Fruit fly (Drosophila melanogaster): ENCODE results near the gene CYLD.

Gene CYLD

DNA sequence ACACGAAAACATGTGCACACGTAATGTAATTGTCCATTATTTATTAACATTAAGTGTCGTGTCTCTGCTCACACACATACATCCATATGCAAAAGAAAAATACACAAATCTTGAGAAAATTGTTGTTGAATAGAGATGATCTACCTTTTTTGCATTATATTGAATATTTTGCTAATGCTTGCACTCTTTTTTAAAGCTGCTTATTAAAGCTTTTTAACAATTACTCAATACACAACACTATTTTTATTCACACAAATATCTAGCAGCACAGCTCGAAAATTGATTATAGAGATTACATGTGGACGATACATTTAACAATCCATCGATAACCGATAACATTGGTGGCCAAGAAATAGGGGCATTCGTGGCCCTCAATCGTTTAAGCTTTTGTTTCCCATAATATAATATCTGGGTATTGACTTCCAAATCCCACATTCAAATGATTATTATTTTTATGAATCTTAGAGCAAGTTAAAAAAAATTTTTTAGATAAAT lies 7.5 kb downstream of the CYLD start, which contains the start of gene Ufd4 (continued):
- TF ChIP-seq CG10979 (tag; optimal IDR thresholded peaks at IDR 0.05) (peak; percentile 64), peb (GFP tag; IDR thresholded peaks at IDR 0.05) (no peak), trem (tag; optimal IDR thresholded peaks at IDR 0.05) (peak; percentile 66), Aef1 (GFP tag; IDR thresholded peaks at IDR 0.05) (peak; percentile 47; the same call in 1 of the 3 replicates), slou (GFP tag; optimal IDR thresholded peaks at IDR 0.05) (no peak), Bteb2 (GFP tag; optimal IDR thresholded peaks at IDR 0.05) (peak; percentile 64), CG12769 (tag; optimal IDR thresholded peaks at IDR 0.05) (no peak), Hsf (GFP tag; optimal IDR thresholded peaks at IDR 0.05) (no peak), CG1792 (GFP tag; optimal IDR thresholded peaks at IDR 0.05) (peak; percentile 20), Xbp1 (GFP tag; optimal IDR thresholded peaks at IDR 0.05) (peak; percentile 76), H2.0 (GFP tag; IDR thresholded peaks at IDR 0.05) (peak; percentile 32; the same call in 1 of the 2 replicates), emc (GFP tag; optimal IDR thresholded peaks at IDR 0.05) (peak; percentile 5), chif (GFP tag; optimal IDR thresholded peaks at IDR 0.05) (peak; percentile 16 to 49), stwl (tag; optimal IDR thresholded peaks at IDR 0.05) (peak; percentile 75), CG7987 (GFP tag; optimal IDR thresholded peaks at IDR 0.05) (peak; percentile 43), dan (GFP tag; IDR thresholded peaks at IDR 0.05) (no peak), CG13775 (GFP tag; optimal IDR thresholded peaks at IDR 0.05) (peak; percentile 34), CG8281 (tag; optimal IDR thresholded peaks at IDR 0.05) (no peak), CG9797 (GFP tag; optimal IDR thresholded peaks at IDR 0.05) (no peak), CG12155 (GFP tag; optimal IDR thresholded peaks at IDR 0.05) (peak; percentile 57), D19A (tag; optimal IDR thresholded peaks at IDR 0.05) (no peak), CG1603 (tag; optimal IDR thresholded peaks at IDR 0.05) (no peak), zf30C (GFP tag; optimal IDR thresholded peaks at IDR 0.05) (no peak), danr (GFP tag; IDR thresholded peaks at IDR 0.05) (no peak), sim (GFP tag; IDR thresholded peaks at IDR 0.05) (peak; percentile 54; the same call in 1 of the 2 replicates), CG2116 (GFP tag; optimal IDR thresholded peaks at IDR 0.05) (peak; percentile 43), ab (GFP tag; optimal IDR thresholded peaks at IDR 0.05) (no peak), tll (GFP tag; optimal IDR thresholded peaks at IDR 0.05) (no peak), Atf3 (GFP tag; optimal IDR thresholded peaks at IDR 0.05) (no peak), CG9876 (GFP tag; optimal IDR thresholded peaks at IDR 0.05) (no peak), CG3407 (GFP tag; optimal IDR thresholded peaks at IDR 0.05) (no peak), lola (GFP tag; optimal IDR thresholded peaks at IDR 0.05) (peak in 1 of 3 experiments; percentile 66), ro (GFP tag; IDR thresholded peaks at IDR 0.05) (no peak), inv (GFP tag; IDR thresholded peaks at IDR 0.05; ENCODE audit: partially characterized antibody) (no peak), CG18599 (GFP tag; optimal IDR thresholded peaks at IDR 0.05) (no peak), CG43689 (GFP tag; IDR thresholded peaks at IDR 0.05) (no peak), CG30431 (GFP tag; optimal IDR thresholded peaks at IDR 0.05) (no peak), CG10147 (GFP tag; optimal IDR thresholded peaks at IDR 0.05) (no peak), Dip2 (GFP tag; IDR thresholded peaks at IDR 0.05) (no peak), zen (tag; optimal IDR thresholded peaks at IDR 0.05) (no peak), CG2875 (GFP tag; optimal IDR thresholded peaks at IDR 0.05) (no peak), CG4617 (GFP tag; optimal IDR thresholded peaks at IDR 0.05; ENCODE audit: borderline replicate concordance) (peak; percentile 68), slbo (GFP tag; IDR thresholded peaks at IDR 0.05) (no peak; the same call in 1 of the 2 replicates), CG11560 (tag; IDR thresholded peaks at IDR 0.05) (no peak), CG17568 (GFP tag; optimal IDR thresholded peaks at IDR 0.05) (no peak), grn (GFP tag; optimal IDR thresholded peaks at IDR 0.05) (no peak), B-H1 (GFP tag; IDR thresholded peaks at IDR 0.05) (peak; percentile 46; the same call in 1 of the 3 replicates), CG6175 (GFP tag; IDR thresholded peaks at IDR 0.05) (no peak), CG17612 (GFP tag; IDR thresholded peaks at IDR 0.05) (no peak), CG11247 (GFP tag; IDR thresholded peaks at IDR 0.05) (no peak), CG10431 (GFP tag; optimal IDR thresholded peaks at IDR 0.05) (no peak)
